Fruit fly (Drosophila melanogaster) Kc167 (cell line): ENCODE data around the gene CG4325.

Source experiments
- Myc ChIP-seq: fragments of >200 bp; optimal IDR thresholded peaks from 2 replicates; lab custom pipeline; 2017; ENCODE audit warnings: missing external identifiers
- Sin3A ChIP-seq: fragments of >200 bp; optimal IDR thresholded peaks from 2 replicates; lab custom pipeline; 2018; ENCODE audit warnings: missing external identifiers
- h ChIP-seq: fragments of >200 bp; optimal IDR thresholded peaks from 3 replicates; lab custom pipeline; 2018; ENCODE audit warnings: missing external identifiers
- insv ChIP-seq: fragments of >200 bp; optimal IDR thresholded peaks from 3 replicates; lab custom pipeline; 2018; ENCODE audit warnings: missing external identifiers
- psq ChIP-seq: fragments of >200 bp; optimal IDR thresholded peaks from 2 replicates; lab custom pipeline; 2017; ENCODE audit warnings: missing external identifiers
- ttk ChIP-seq: sonication (Bioruptor generic); optimal IDR thresholded peaks from 2 replicates; lab custom pipeline; 2017; ENCODE audit warnings: missing external identifiers

DNA sequence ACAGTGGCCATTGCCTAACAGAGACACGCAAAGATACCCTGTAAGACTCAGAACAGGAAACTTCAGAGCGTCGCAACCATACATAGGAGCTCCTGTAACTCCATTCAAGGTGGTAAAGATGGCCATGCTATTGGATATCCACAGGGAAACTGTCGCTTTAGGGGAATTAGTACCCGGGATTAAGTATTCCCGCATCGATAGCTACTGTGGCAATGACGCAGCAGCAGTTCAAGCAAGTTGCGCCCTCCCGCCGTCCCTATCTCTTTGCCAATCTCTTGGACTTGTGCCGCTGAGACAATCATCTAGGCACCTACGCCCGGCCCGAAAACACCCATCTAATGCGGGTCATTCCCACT is 27.1 kb upstream of the CG4325 start:
- TF ChIP-seq h = no peak
- TF ChIP-seq ttk (lab: Kevin White, UChicago) = no peak
- no peak for TF ChIP-seq psq (lab: Kevin White, UChicago)
- TF ChIP-seq insv (lab: Kevin White, UChicago) = no peak
- no peak for TF ChIP-seq Myc (lab: Kevin White, UChicago)
- no peak for TF ChIP-seq Sin3A (lab: Kevin White, UChicago)
